Fruit fly (Drosophila melanogaster) S2 (cell line): ENCODE results near the gene CG43255.

Experiments
- CG8478 ChIP-seq: fragments of >200 bp; optimal IDR thresholded peaks from 2 replicates; lab custom pipeline; 2018
- CTCF ChIP-seq, 2 experiments: fragments of >200 bp; optimal IDR thresholded peaks; 2 replicates each; lab custom pipeline; 2018

- TF ChIP-seq CTCF (optimal IDR thresholded peaks at IDR 0.05; lab: Kevin White, UChicago) (no peak), CG8478 (lab: Kevin White, UChicago) (no peak)
These were observed 18.0 kb upstream of the CG43255 start for dm6 chrX:8905545-8906455.
